Worm (Caenorhabditis elegans) whole organism, L4 larva: ENCODE results near the gene F34H10.4.
A peak's percentile ranks its signal among the peaks of the same experiment; 100 is the strongest.

Source experiments
- F26F4.8 ChIP-seq: fragments of 200-800 bp; sonication (Bioruptor generic); conservative IDR thresholded peaks from 2 replicates; pipeline ENCODE4 v1.3.6; 2022; ENCODE audit warnings: missing genetic modification characterization, missing compliant biosample characterization
- F44E2.7 ChIP-seq: fragments of 200-800 bp; sonication (Bioruptor generic); IDR thresholded peaks from 2 replicates; pipeline ENCODE4 v2.1.2; 2022; ENCODE audit warnings: missing genetic modification characterization, missing compliant biosample characterization
- T20F7.1 ChIP-seq: fragments of 200-800 bp; sonication (Bioruptor generic); optimal IDR thresholded peaks from 2 replicates; lab custom pipeline; 2018; ENCODE audit warnings: mild to moderate bottlenecking, missing genetic modification characterization, missing compliant biosample characterization
- T26A8.4 ChIP-seq: fragments of 200-800 bp; sonication (Bioruptor generic); IDR thresholded peaks from 2 replicates; pipeline ENCODE4 v1.3.6; 2022; ENCODE audit warnings: missing genetic modification characterization, missing compliant biosample characterization
- aha-1 ChIP-seq: fragments of 150-350 bp; peaks from one replicate; lab custom pipeline; 2014; ENCODE audit warnings: missing biosample characterization, missing genetic modification characterization
- ceh-20 ChIP-seq: fragments of 200-800 bp; sonication (Bioruptor generic); IDR thresholded peaks from 2 replicates; pipeline ENCODE4 v1.3.6; 2022; ENCODE audit warnings: missing genetic modification reagents, missing genetic modification characterization, missing compliant biosample characterization
- daf-16 ChIP-seq, 3 experiments: sonication (generic microtip); optimal IDR thresholded peaks; 2 replicates each; lab custom pipeline; 2016 to 2017; ENCODE audit warnings: missing genetic modification characterization in 3 of 3, missing genetic modification reagents in 3 of 3, mild to moderate bottlenecking in 2 of 3, missing compliant biosample characterization in 2 of 3, missing biosample characterization in 1 of 3, moderate library complexity in 1 of 3
- daf-8 ChIP-seq: fragments of 200-800 bp; sonication (Bioruptor generic); IDR thresholded peaks from 2 replicates; pipeline ENCODE4 v1.3.6; 2022; ENCODE audit warnings: missing genetic modification characterization, missing compliant biosample characterization
- dmd-6 ChIP-seq: fragments of 200-800 bp; sonication (Bioruptor generic); IDR thresholded peaks from 2 replicates; pipeline ENCODE4 v1.3.6; 2022; ENCODE audit warnings: missing genetic modification reagents, missing genetic modification characterization, missing compliant biosample characterization
- dmd-8 ChIP-seq: fragments of 200-800 bp; sonication (Bioruptor generic); IDR thresholded peaks from 2 replicates; pipeline ENCODE4 v1.3.6; 2022; ENCODE audit warnings: missing genetic modification characterization, missing compliant biosample characterization
- dve-1 ChIP-seq: sonication (generic microtip); optimal IDR thresholded peaks from 2 replicates; lab custom pipeline; 2017; ENCODE audit warnings: antibody characterized with exemption, mild to moderate bottlenecking, missing genetic modification characterization, missing compliant biosample characterization; ENCODE audit not compliant: insufficient read depth
- fos-1 ChIP-seq: fragments of 150-350 bp; optimal IDR thresholded peaks from 2 replicates; lab custom pipeline; 2014; ENCODE audit warnings: missing biosample characterization, missing genetic modification characterization
- gei-8 ChIP-seq: fragments of 200-800 bp; sonication (Bioruptor generic); optimal IDR thresholded peaks from 2 replicates; lab custom pipeline; 2018; ENCODE audit warnings: mild to moderate bottlenecking, missing genetic modification characterization, missing compliant biosample characterization
- hlh-11 ChIP-seq: fragments of 200-800 bp; sonication (Bioruptor generic); optimal IDR thresholded peaks from 2 replicates; lab custom pipeline; 2018; ENCODE audit warnings: mild to moderate bottlenecking, missing genetic modification characterization, missing compliant biosample characterization
- hlh-30 ChIP-seq: sonication (generic microtip); optimal IDR thresholded peaks from 2 replicates; lab custom pipeline; 2017; ENCODE audit warnings: antibody characterized with exemption, mild to moderate bottlenecking, missing genetic modification characterization, missing compliant biosample characterization; ENCODE audit not compliant: insufficient read depth
- lin-1 ChIP-seq: fragments of 200-800 bp; sonication (Bioruptor generic); IDR thresholded peaks from 2 replicates; pipeline ENCODE4 v1.3.6; 2022; ENCODE audit warnings: missing genetic modification reagents, missing genetic modification characterization, missing compliant biosample characterization
- lin-29 ChIP-seq: fragments of 200-800 bp; sonication (Bioruptor generic); IDR thresholded peaks from 2 replicates; pipeline ENCODE4 v1.3.6; 2022; ENCODE audit warnings: missing genetic modification reagents, missing genetic modification characterization, missing compliant biosample characterization
- lin-38 ChIP-seq: fragments of 200-800 bp; sonication (Bioruptor generic); IDR thresholded peaks from 2 replicates; pipeline ENCODE4 v1.3.6; 2022; ENCODE audit warnings: missing genetic modification reagents, missing genetic modification characterization, missing compliant biosample characterization
- lin-39 ChIP-seq: fragments of 150-350 bp; optimal IDR thresholded peaks from 2 replicates; lab custom pipeline; 2014; ENCODE audit warnings: missing biosample characterization, missing genetic modification reagents, missing genetic modification characterization
- lsy-2 ChIP-seq, 2 experiments: fragments of 150-350 bp in 1 of 2; sonication (generic microtip) in 1 of 2; optimal IDR thresholded peaks; 2 replicates each; lab custom pipeline; 2014 to 2017; ENCODE audit warnings: missing biosample characterization in 2 of 2, missing genetic modification characterization in 2 of 2
- madf-5 ChIP-seq, 2 experiments: fragments of 200-800 bp; sonication (Bioruptor generic); IDR thresholded peaks; 2 replicates each; pipeline ENCODE4 v1.3.6; 2022; ENCODE audit warnings: missing compliant biosample characterization in 2 of 2, missing genetic modification characterization in 2 of 2
- mes-2 ChIP-seq: sonication (generic microtip); optimal IDR thresholded peaks from 2 replicates; lab custom pipeline; 2016; ENCODE audit warnings: missing genotype, mild to moderate bottlenecking, missing genetic modification characterization, missing compliant biosample characterization; ENCODE audit not compliant: poor library complexity, severe bottlenecking
- nhr-10 ChIP-seq: fragments of 150-350 bp; optimal IDR thresholded peaks from 2 replicates; lab custom pipeline; 2014; ENCODE audit warnings: missing biosample characterization, missing genetic modification characterization
- nhr-11 ChIP-seq: fragments of 150-350 bp; optimal IDR thresholded peaks from 2 replicates; lab custom pipeline; 2014; ENCODE audit warnings: missing biosample characterization, missing genetic modification characterization
- nhr-28 ChIP-seq: fragments of 150-350 bp; optimal IDR thresholded peaks from 2 replicates; lab custom pipeline; 2014; ENCODE audit warnings: missing biosample characterization, missing genetic modification characterization
- nhr-42 ChIP-seq: fragments of 200-800 bp; sonication (Bioruptor generic); IDR thresholded peaks from 2 replicates; pipeline ENCODE4 v1.3.6; 2022; ENCODE audit warnings: missing genetic modification characterization, missing compliant biosample characterization
- nhr-76 ChIP-seq: fragments of 150-350 bp; optimal IDR thresholded peaks from 2 replicates; lab custom pipeline; 2014; ENCODE audit warnings: missing biosample characterization, missing genetic modification characterization
- pha-4 ChIP-seq, 2 experiments: fragments of 150-350 bp in 1 of 2; fragments of 200-800 bp in 1 of 2; sonication (Bioruptor generic) in 1 of 2; IDR thresholded peaks in 1 of 2; optimal IDR thresholded peaks in 1 of 2; 2 replicates each; pipeline versions ENCODE4 v1.3.6 to Lab custom; 2014 to 2022; ENCODE audit warnings: missing genetic modification characterization in 2 of 2, missing genetic modification reagents in 2 of 2, missing biosample characterization in 1 of 2, missing compliant biosample characterization in 1 of 2
- php-3 ChIP-seq: fragments of 200-800 bp; sonication (Bioruptor generic); IDR thresholded peaks from 2 replicates; pipeline ENCODE4 v1.3.6; 2022; ENCODE audit warnings: missing genetic modification reagents, missing genetic modification characterization, missing compliant biosample characterization
- pqm-1 ChIP-seq: sonication (generic microtip); optimal IDR thresholded peaks from 2 replicates; lab custom pipeline; 2017; ENCODE audit warnings: missing biosample characterization, missing genetic modification characterization
- rbr-2 ChIP-seq: sonication (generic microtip); optimal IDR thresholded peaks from 2 replicates; lab custom pipeline; 2016; ENCODE audit warnings: missing genotype, missing genetic modification characterization, missing compliant biosample characterization
- snpc-4 ChIP-seq: fragments of 150-350 bp; optimal IDR thresholded peaks from 2 replicates; lab custom pipeline; 2014; ENCODE audit warnings: missing biosample characterization, missing genetic modification characterization
- spr-1 ChIP-seq: sonication (generic microtip); optimal IDR thresholded peaks from 2 replicates; lab custom pipeline; 2016; ENCODE audit warnings: mild to moderate bottlenecking, missing genetic modification characterization, missing compliant biosample characterization
- spr-3 ChIP-seq: fragments of 200-800 bp; sonication (Bioruptor generic); optimal IDR thresholded peaks from 2 replicates; lab custom pipeline; 2018; ENCODE audit warnings: mild to moderate bottlenecking, missing genetic modification characterization, missing compliant biosample characterization
- tag-97 ChIP-seq: fragments of 200-800 bp; sonication (Bioruptor generic); IDR thresholded peaks from 2 replicates; pipeline ENCODE4 v1.3.6; 2022; ENCODE audit warnings: missing genetic modification characterization, missing compliant biosample characterization
- tra-1 ChIP-seq: fragments of 200-800 bp; sonication (Bioruptor generic); IDR thresholded peaks from 2 replicates; pipeline ENCODE4 v1.3.6; 2022; ENCODE audit warnings: missing genetic modification reagents, missing genetic modification characterization, missing compliant biosample characterization
- unc-62 ChIP-seq, 3 experiments: fragments of 150-350 bp in 1 of 3; sonication (generic microtip); optimal IDR thresholded peaks in 2 of 3; peaks in 1 of 3; 1 replicate in 1 of 3; 2 replicates in 2 of 3; lab custom pipeline; 2014 to 2017; ENCODE audit warnings: missing biosample characterization in 3 of 3, missing genetic modification characterization in 3 of 3, missing genetic modification reagents in 3 of 3, missing genotype in 1 of 3
- ztf-11 ChIP-seq: fragments of 150-350 bp; optimal IDR thresholded peaks from 2 replicates; lab custom pipeline; 2014; ENCODE audit warnings: missing biosample characterization, missing genetic modification characterization

Gene F34H10.4

ce11 chrX:9674799-9675198 lies 26.5 kb downstream of the F34H10.4 start, which contains the start of gene C43C3.4:
Gene C43C3.4 (minus strand): TSS chrX:9674899.
- TF ChIP-seq ztf-11 (tag; lab: Kevin White, UChicago) = no peak
- no peak for TF ChIP-seq F44E2.7
- TF ChIP-seq hlh-30 (tag; lab: Kevin White, UChicago) = no peak
- TF ChIP-seq rbr-2 = no peak
- no peak for TF ChIP-seq lin-29 (GFP tag; lab: Robert Waterston, UW)
- TF ChIP-seq daf-8 (GFP tag; lab: Robert Waterston, UW) = no peak
- TF ChIP-seq lin-39 (tag; lab: Kevin White, UChicago) = no peak
- TF ChIP-seq nhr-76 = no peak
- TF ChIP-seq nhr-42 (GFP tag; lab: Robert Waterston, UW) = no peak
- TF ChIP-seq tra-1 = no peak
- no peak for TF ChIP-seq lin-38
- no peak for TF ChIP-seq lsy-2 (tag; optimal IDR thresholded peaks at IDR 0.05; lab: Kevin White, UChicago)

ce11 chrX:9676009-9676408 lies 27.7 kb downstream of the F34H10.4 start:
- TF ChIP-seq tra-1 = peak; percentile 60; the same call in 1 of the 2 replicates
- no peak for TF ChIP-seq madf-5 (GFP tag; IDR thresholded peaks at IDR 0.05; lab: Robert Waterston, UW)
- TF ChIP-seq hlh-11 (tag; lab: Kevin White, UChicago) = peak; percentile 12
- TF ChIP-seq daf-16 (GFP tag; optimal IDR thresholded peaks at IDR 0.05; lab: Kevin White, UChicago) = no peak
- TF ChIP-seq daf-16 (tag; optimal IDR thresholded peaks at IDR 0.05; lab: Kevin White, UChicago) = peak; percentile 97
- 0 out of 2 replicates have a peak, but pooled peaks have one; percentile 25 for TF ChIP-seq ceh-20 (GFP tag; lab: Robert Waterston, UW)
- TF ChIP-seq dve-1 (tag; lab: Kevin White, UChicago) = peak; percentile 63
- TF ChIP-seq spr-3 = no peak
- TF ChIP-seq php-3 (GFP tag; lab: Robert Waterston, UW) = 0 out of 2 replicates have a peak, but pooled peaks have one; percentile 16
- TF ChIP-seq dmd-6 (GFP tag; lab: Robert Waterston, UW) = peak; percentile 76

- TF ChIP-seq F26F4.8 (GFP tag; lab: Robert Waterston, UW) (no peak), nhr-10 (tag; lab: Kevin White, UChicago) (no peak), daf-16 (GFP tag; optimal IDR thresholded peaks at IDR 0.05; lab: Kevin White, UChicago) (no peak), daf-16 (tag; optimal IDR thresholded peaks at IDR 0.05; lab: Kevin White, UChicago) (peak; percentile 93), mes-2 (tag; lab: Kevin White, UChicago) (no peak), spr-1 (no peak), hlh-11 (tag; lab: Kevin White, UChicago) (peak; percentile 22), T26A8.4 (GFP tag; lab: Robert Waterston, UW) (peak; percentile 28; the same call in 1 of the 2 replicates), dmd-8 (GFP tag; lab: Robert Waterston, UW) (no peak), dmd-6 (GFP tag; lab: Robert Waterston, UW) (peak; percentile 29; the same call in 1 of the 2 replicates), fos-1 (no peak), unc-62 (GFP tag; optimal IDR thresholded peaks at IDR 0.05 in 1 of 2; lab: Kevin White, UChicago) (peak in 1 of 2 experiments; percentile 27), unc-62 (tag; optimal IDR thresholded peaks at IDR 0.05; lab: Kevin White, UChicago) (no peak), pqm-1 (tag; lab: Kevin White, UChicago) (peak; percentile 64), php-3 (GFP tag; lab: Robert Waterston, UW) (peak; percentile 50; the same call in 1 of the 2 replicates), nhr-11 (tag; lab: Kevin White, UChicago) (no peak), ceh-20 (GFP tag; lab: Robert Waterston, UW) (no peak), nhr-28 (tag; lab: Kevin White, UChicago) (peak; percentile 42), dve-1 (tag; lab: Kevin White, UChicago) (peak; percentile 59), aha-1 (tag; lab: Kevin White, UChicago) (peak; percentile 95)
- TF ChIP-seq, all 104 proteins: peak for 10
These were observed 28.6 kb downstream of the F34H10.4 start for ce11 chrX:9676788-9677454.

- TF ChIP-seq lin-39 (tag; lab: Kevin White, UChicago) (no peak), tag-97 (GFP tag; lab: Robert Waterston, UW) (0 out of 2 replicates have a peak, but pooled peaks have one; percentile 54), pha-4 (GFP tag; IDR thresholded peaks at IDR 0.05; lab: Robert Waterston, UW) (no peak), pha-4 (tag; optimal IDR thresholded peaks at IDR 0.05; lab: Kevin White, UChicago) (no peak), lin-1 (GFP tag; lab: Robert Waterston, UW) (no peak), snpc-4 (tag; lab: Kevin White, UChicago) (no peak), T20F7.1 (no peak), nhr-11 (tag; lab: Kevin White, UChicago) (no peak), unc-62 (GFP tag; optimal IDR thresholded peaks at IDR 0.05 in 1 of 2; lab: Kevin White, UChicago) (peak in 1 of 2 experiments; percentile 91), unc-62 (tag; optimal IDR thresholded peaks at IDR 0.05; lab: Kevin White, UChicago) (no peak), lsy-2 (tag; optimal IDR thresholded peaks at IDR 0.05; lab: Kevin White, UChicago) (no peak), gei-8 (GFP tag; lab: Kevin White, UChicago) (no peak)
These were observed 29.6 kb downstream of the F34H10.4 start for ce11 chrX:9677927-9678326.
